Worm (Caenorhabditis elegans): Measurements from ENCODE around the gene cest-6.

ce11 chrIV:6946832-6947231 is 18.5 kb upstream of the cest-6 start:
- TF ChIP-seq ceh-19 (GFP tag; optimal IDR thresholded peaks at IDR 0.05) (no peak), ama-1 (optimal IDR thresholded peaks at IDR 0.05) (no peak), pag-3 (tag; optimal IDR thresholded peaks at IDR 0.05; ENCODE audit: borderline replicate concordance) (no peak), ceh-24 (tag; optimal IDR thresholded peaks at IDR 0.05) (no peak), nfya-1 (tag; optimal IDR thresholded peaks at IDR 0.05) (no peak), elt-2 (tag; optimal IDR thresholded peaks at IDR 0.05) (no peak), hlh-30 (tag; optimal IDR thresholded peaks at IDR 0.05; ENCODE audit: insufficient read depth) (no peak), pha-4 (tag; optimal IDR thresholded peaks at IDR 0.05) (no peak), ceh-9 (tag; optimal IDR thresholded peaks at IDR 0.05) (no peak), fkh-10 (GFP tag; optimal IDR thresholded peaks at IDR 0.05) (no peak), pax-1 (tag; optimal IDR thresholded peaks at IDR 0.05) (no peak), hlh-8 (tag; optimal IDR thresholded peaks at IDR 0.05) (no peak)
